Worm (Caenorhabditis elegans): ENCODE data around the gene cut-6.

cut-6 gene

DNA sequence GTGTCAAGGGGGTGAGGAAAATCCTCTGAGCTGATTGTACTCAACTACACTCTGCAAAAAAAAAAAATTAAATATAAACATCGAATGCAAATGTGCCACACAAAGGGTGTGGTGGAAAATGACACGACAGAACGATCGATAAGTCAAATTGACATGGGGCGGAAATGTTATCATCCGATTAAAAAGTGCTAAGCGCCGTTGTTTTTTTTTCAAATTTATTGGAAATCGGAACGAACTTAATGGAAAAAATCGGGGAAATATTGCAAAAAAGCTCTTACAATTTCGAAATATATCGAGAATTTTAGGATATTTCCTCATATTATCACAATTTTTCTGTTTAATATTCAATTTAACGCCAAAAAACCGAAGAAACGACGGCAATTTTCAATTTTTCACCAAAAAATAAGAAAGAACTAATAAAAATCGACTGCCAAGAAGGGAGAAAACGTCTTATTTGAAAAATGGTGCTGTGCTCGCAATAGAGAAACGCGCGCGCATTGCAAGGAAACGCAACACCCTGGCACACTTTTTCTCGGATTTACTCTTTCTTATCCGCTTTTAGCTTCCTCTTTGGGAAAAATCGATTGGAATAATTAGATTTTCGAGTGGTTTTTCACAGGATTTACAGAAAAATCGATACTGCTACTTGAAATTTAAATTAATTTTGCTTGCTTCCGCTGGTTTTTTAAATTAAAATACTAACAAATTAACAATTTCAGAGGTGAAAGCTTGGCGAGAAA lies 42.4 kb upstream of the cut-6 start, which contains the start of the genes cey-4 and vps-50 (continued):
- no peak for TF ChIP-seq hlh-11 (tag; optimal IDR thresholded peaks at IDR 0.05)
- TF ChIP-seq ZK546.5 (tag; optimal IDR thresholded peaks at IDR 0.05) = no peak
- TF ChIP-seq zfp-2 (tag; optimal IDR thresholded peaks at IDR 0.05) = no peak
- TF ChIP-seq aha-1 (tag) = peak; percentile 25
- TF ChIP-seq ceh-28 (tag; optimal IDR thresholded peaks at IDR 0.05) = peak; percentile 50
- TF ChIP-seq php-3 (GFP tag; IDR thresholded peaks at IDR 0.05) = no peak
- TF ChIP-seq mxl-2 (GFP tag; conservative IDR thresholded peaks at IDR 0.05) = no peak
- TF ChIP-seq hmg-1.1 (GFP tag; IDR thresholded peaks at IDR 0.05) = no peak
- peak; percentile 17 for TF ChIP-seq dve-1 (tag; optimal IDR thresholded peaks at IDR 0.05; ENCODE audit: insufficient read depth)
- no peak for TF ChIP-seq skn-1 (tag; optimal IDR thresholded peaks at IDR 0.05)
- TF ChIP-seq aly-2 (tag; optimal IDR thresholded peaks at IDR 0.05) = no peak
- TF ChIP-seq Y5F2A.4 (GFP tag; optimal IDR thresholded peaks at IDR 0.05) = no peak
- TF ChIP-seq fkh-10 (GFP tag; optimal IDR thresholded peaks at IDR 0.05) = no peak
- no peak for TF ChIP-seq Y75B8A.6 (GFP tag; IDR thresholded peaks at IDR 0.05)
- no peak for TF ChIP-seq ceh-44 (GFP tag; IDR thresholded peaks at IDR 0.05)
- TF ChIP-seq nhr-42 (GFP tag; IDR thresholded peaks at IDR 0.05) = no peak
- peak; percentile 5 for TF ChIP-seq nhr-11 (tag; optimal IDR thresholded peaks at IDR 0.05)
- TF ChIP-seq lin-38 (GFP tag; IDR thresholded peaks at IDR 0.05) = peak; percentile 35
- TF ChIP-seq ztf-11 (tag; optimal IDR thresholded peaks at IDR 0.05) = no peak
- no peak for TF ChIP-seq daf-19 (GFP tag; conservative IDR thresholded peaks at IDR 0.05)
- TF ChIP-seq saeg-2 (GFP tag; IDR thresholded peaks at IDR 0.05) = no peak
- no peak for TF ChIP-seq madf-9 (GFP tag; conservative IDR thresholded peaks at IDR 0.05)
- no peak for TF ChIP-seq ztf-7 (tag; optimal IDR thresholded peaks at IDR 0.05)
- no peak for TF ChIP-seq tra-1 (GFP tag; IDR thresholded peaks at IDR 0.05)
- no peak for TF ChIP-seq hif-1 (tag; optimal IDR thresholded peaks at IDR 0.05)
- TF ChIP-seq nhr-6 (tag; optimal IDR thresholded peaks at IDR 0.05) = no peak
- no peak for TF ChIP-seq T26A8.4 (GFP tag; IDR thresholded peaks at IDR 0.05)
- no peak for TF ChIP-seq lin-1 (GFP tag; IDR thresholded peaks at IDR 0.05)
- no peak for TF ChIP-seq mdl-1 (tag; optimal IDR thresholded peaks at IDR 0.05)
- no peak for TF ChIP-seq nhr-25 (tag; optimal IDR thresholded peaks at IDR 0.05; ENCODE audit: borderline replicate concordance, insufficient read depth)
- no peak for TF ChIP-seq Y48G9A.11 (GFP tag; IDR thresholded peaks at IDR 0.05)
- no peak for TF ChIP-seq gei-8 (GFP tag; optimal IDR thresholded peaks at IDR 0.05)
- TF ChIP-seq zip-2 (tag; optimal IDR thresholded peaks at IDR 0.05) = no peak
- no peak for TF ChIP-seq sdz-12 (GFP tag; optimal IDR thresholded peaks at IDR 0.05)
- no peak for TF ChIP-seq lim-7 (GFP tag; IDR thresholded peaks at IDR 0.05)
- TF ChIP-seq nhr-102 (tag; optimal IDR thresholded peaks at IDR 0.05) = no peak
- TF ChIP-seq ces-1 (GFP tag; optimal IDR thresholded peaks at IDR 0.05) = no peak

DNA sequence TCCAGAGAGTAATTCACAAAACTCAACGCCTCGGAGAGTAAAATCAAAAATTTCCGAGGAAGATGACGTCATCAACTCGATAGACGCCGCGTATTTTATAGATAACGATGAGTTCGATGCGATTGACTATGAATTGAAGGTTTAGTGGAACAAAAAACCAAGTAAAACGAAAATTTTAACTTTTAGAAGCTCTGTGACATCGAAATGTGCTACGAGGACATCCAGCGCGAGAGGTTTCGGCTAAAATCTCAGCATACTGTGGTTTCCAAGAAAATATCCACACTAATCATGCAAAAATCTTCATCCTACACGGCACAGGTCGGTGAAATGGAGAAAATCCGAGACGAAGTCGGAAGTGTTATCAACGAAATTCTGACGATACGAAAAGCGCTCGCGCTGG lies 41.7 kb upstream of the cut-6 start:
- TF ChIP-seq nhr-10 (tag; optimal IDR thresholded peaks at IDR 0.05) (no peak), aha-1 (tag) (peak; percentile 52)

DNA sequence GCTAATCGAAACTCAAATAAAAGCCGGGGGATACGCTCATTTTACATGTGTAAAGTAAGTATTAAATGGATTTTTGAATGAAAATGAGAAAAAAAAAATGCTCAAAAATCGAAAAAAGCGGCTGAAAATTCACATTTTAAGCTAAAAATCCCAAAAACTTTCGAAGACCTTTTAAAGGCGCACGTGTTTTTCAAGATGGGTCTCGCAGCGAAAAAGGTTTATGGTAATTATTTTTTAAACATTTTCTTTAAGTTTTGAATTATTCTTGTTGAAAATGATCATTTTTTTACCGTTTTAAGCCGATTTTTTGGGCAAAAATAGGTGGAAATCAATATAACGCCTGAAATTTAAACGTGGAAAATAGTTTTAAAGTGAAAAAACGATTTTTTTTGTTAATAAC lies 41.1 kb upstream of the cut-6 start:
- no peak for TF ChIP-seq ceh-28 (tag; optimal IDR thresholded peaks at IDR 0.05)
- no peak for TF ChIP-seq T26A8.4 (GFP tag; IDR thresholded peaks at IDR 0.05)
- TF ChIP-seq unc-62 (GFP tag; optimal IDR thresholded peaks at IDR 0.05 in 1 of 2) = no peak
- no peak for TF ChIP-seq unc-62 (tag; optimal IDR thresholded peaks at IDR 0.05)
- no peak for TF ChIP-seq daf-19 (GFP tag; conservative IDR thresholded peaks at IDR 0.05)
- TF ChIP-seq F44E2.7 (GFP tag; IDR thresholded peaks at IDR 0.05) = no peak
- TF ChIP-seq vab-7 (GFP tag; IDR thresholded peaks at IDR 0.05) = no peak
- no peak for TF ChIP-seq ama-1 (optimal IDR thresholded peaks at IDR 0.05)
- TF ChIP-seq tra-1 (GFP tag; IDR thresholded peaks at IDR 0.05) = no peak
- TF ChIP-seq nhr-42 (GFP tag; IDR thresholded peaks at IDR 0.05) = no peak

All from whole organism, L4 larva.